Fruit fly (Drosophila melanogaster): Measurements from ENCODE around the gene CG45413.
A peak's percentile ranks its signal among the peaks of the same experiment; 100 is the strongest.

The CG45413 gene

DNA sequence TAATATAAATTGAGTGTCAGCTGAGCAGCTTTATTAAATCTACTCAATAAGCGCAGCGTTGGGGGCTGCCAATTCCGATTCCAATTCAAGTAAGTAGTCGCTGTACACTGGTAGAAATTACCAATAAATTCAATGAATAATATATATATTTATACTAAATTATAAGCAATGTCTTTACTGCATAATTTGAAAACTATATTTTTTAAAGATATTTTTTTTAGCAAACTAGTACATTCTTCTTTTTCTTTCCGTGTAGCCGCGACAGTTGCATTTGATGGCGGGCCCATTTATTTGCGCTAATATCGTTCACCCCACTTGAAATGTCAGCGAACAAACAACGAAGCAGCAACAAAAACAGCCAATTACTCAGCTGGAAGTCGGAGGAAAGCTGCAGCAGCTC, 45.6 kb upstream of the CG45413 start (continued):
- TF ChIP-seq CG6683 (GFP tag; optimal IDR thresholded peaks at IDR 0.05) (no peak), bsh (GFP tag; optimal IDR thresholded peaks at IDR 0.05) (peak in 1 of 2 experiments; percentile 74), btn (GFP tag; optimal IDR thresholded peaks at IDR 0.05) (no peak), stwl (tag; optimal IDR thresholded peaks at IDR 0.05) (peak; percentile 6), CG5245 (GFP tag; optimal IDR thresholded peaks at IDR 0.05) (peak; percentile 5), CG13775 (GFP tag; optimal IDR thresholded peaks at IDR 0.05) (peak; percentile 58), lov (optimal IDR thresholded peaks at IDR 0.05) (no peak), lov (GFP tag; IDR thresholded peaks at IDR 0.05) (no peak), CG1792 (GFP tag; optimal IDR thresholded peaks at IDR 0.05) (no peak), tin (GFP tag; optimal IDR thresholded peaks at IDR 0.05) (peak; percentile 66), CG32532 (GFP tag; IDR thresholded peaks at IDR 0.05) (peak; percentile 44; the same call in 1 of the 2 replicates), CG18011 (GFP tag; optimal IDR thresholded peaks at IDR 0.05) (no peak), CG7839 (tag; optimal IDR thresholded peaks at IDR 0.05) (peak; percentile 64), CG17829 (tag; optimal IDR thresholded peaks at IDR 0.05) (peak; percentile 55), gt (GFP tag; IDR thresholded peaks at IDR 0.05) (no peak), CG15696 (tag; optimal IDR thresholded peaks at IDR 0.05) (no peak), sc (optimal IDR thresholded peaks at IDR 0.05) (no peak), sc (GFP tag; optimal IDR thresholded peaks at IDR 0.05) (peak; percentile 46), CG43689 (GFP tag; IDR thresholded peaks at IDR 0.05) (peak; percentile 47; the same call in 1 of the 2 replicates), MESR4 (GFP tag; optimal IDR thresholded peaks at IDR 0.05) (no peak), CG33213 (GFP tag; optimal IDR thresholded peaks at IDR 0.05) (no peak), Hmx (GFP tag; optimal IDR thresholded peaks at IDR 0.05) (no peak), unc-4 (GFP tag; IDR thresholded peaks at IDR 0.05; ENCODE audit: partially characterized antibody) (no peak), Antp (GFP tag; optimal IDR thresholded peaks at IDR 0.05) (no peak), Fer1 (GFP tag; optimal IDR thresholded peaks at IDR 0.05) (peak; percentile 57), Hr78 (GFP tag; optimal IDR thresholded peaks at IDR 0.05) (no peak), CG13424 (tag; optimal IDR thresholded peaks at IDR 0.05) (peak; percentile 50), CG11085 (GFP tag; IDR thresholded peaks at IDR 0.05) (no peak), pnt (GFP tag; optimal IDR thresholded peaks at IDR 0.05) (no peak), nerfin-1 (tag; optimal IDR thresholded peaks at IDR 0.05) (peak; percentile 16), CG11696 (GFP tag; IDR thresholded peaks at IDR 0.05) (0 out of 2 replicates have a peak, but pooled peaks have one; percentile 40), Dbx (GFP tag; IDR thresholded peaks at IDR 0.05) (no peak), emc (GFP tag; optimal IDR thresholded peaks at IDR 0.05) (no peak), nmo (GFP tag; optimal IDR thresholded peaks at IDR 0.05) (peak; percentile 65), Nf-YA (GFP tag; IDR thresholded peaks at IDR 0.05) (0 out of 2 replicates have a peak, but pooled peaks have one; percentile 42), CG9932 (GFP tag; IDR thresholded peaks at IDR 0.05) (no peak), ab (GFP tag; optimal IDR thresholded peaks at IDR 0.05) (no peak), GATAe (GFP tag; conservative IDR thresholded peaks at IDR 0.05) (no peak; the same call in 1 of the 2 replicates), CG17361 (GFP tag; IDR thresholded peaks at IDR 0.05) (peak; percentile 51; the same call in 2 of the 3 replicates), Abd-B (GFP tag; optimal IDR thresholded peaks at IDR 0.05) (peak; percentile 62), C15 (GFP tag; IDR thresholded peaks at IDR 0.05) (0 out of 3 replicates have a peak, but pooled peaks have one; percentile 33), ash1 (GFP tag; optimal IDR thresholded peaks at IDR 0.05) (no peak), CG15011 (GFP tag; optimal IDR thresholded peaks at IDR 0.05) (peak; percentile 2), kah (GFP tag; optimal IDR thresholded peaks at IDR 0.05) (peak; percentile 19), Xbp1 (GFP tag; optimal IDR thresholded peaks at IDR 0.05) (peak; percentile 60), onecut (GFP tag; IDR thresholded peaks at IDR 0.05) (0 out of 2 replicates have a peak, but pooled peaks have one; percentile 12), CG7786 (GFP tag; optimal IDR thresholded peaks at IDR 0.05) (no peak), ham (GFP tag; IDR thresholded peaks at IDR 0.05) (no peak), CG8765 (GFP tag; IDR thresholded peaks at IDR 0.05) (no peak), CG10654 (GFP tag; optimal IDR thresholded peaks at IDR 0.05) (peak; percentile 40), Hand (GFP tag; optimal IDR thresholded peaks at IDR 0.05) (no peak)

All from whole organism, embryonic.